Worm (Caenorhabditis elegans) whole organism, young adult: Measurements from ENCODE around the gene F08H9.2.

Experiments used
- B0019.2 ChIP-seq: fragments of 200-800 bp; sonication (Bioruptor generic); conservative IDR thresholded peaks from 2 replicates; pipeline ENCODE4 v1.3.6; 2022; ENCODE audit warnings: missing genetic modification reagents, missing genetic modification characterization, missing compliant biosample characterization
- B0261.1 ChIP-seq: sonication (generic microtip); optimal IDR thresholded peaks from 2 replicates; lab custom pipeline; 2016; ENCODE audit warnings: mild to moderate bottlenecking, missing genetic modification characterization, moderate library complexity, missing compliant biosample characterization
- C17E4.6 ChIP-seq: fragments of 200-800 bp; sonication (Bioruptor generic); IDR thresholded peaks from 2 replicates; pipeline ENCODE4 v1.3.6; 2022; ENCODE audit warnings: missing genetic modification reagents, missing genetic modification characterization, missing compliant biosample characterization
- F10E7.11 ChIP-seq: sonication (generic microtip); optimal IDR thresholded peaks from 2 replicates; lab custom pipeline; 2017; ENCODE audit warnings: mild to moderate bottlenecking, missing genetic modification characterization, moderate library complexity, missing compliant biosample characterization
- F23B12.7 ChIP-seq: sonication (generic microtip); optimal IDR thresholded peaks from 2 replicates; lab custom pipeline; 2017; ENCODE audit warnings: missing genetic modification characterization, mild to moderate bottlenecking, missing compliant biosample characterization, antibody characterized with exemption, moderate library complexity; ENCODE audit not compliant: insufficient read depth
- K12H6.12 ChIP-seq: fragments of 200-800 bp; sonication (Bioruptor generic); optimal IDR thresholded peaks from 2 replicates; lab custom pipeline; 2018; ENCODE audit warnings: mild to moderate bottlenecking, missing genetic modification characterization, missing compliant biosample characterization
- T26A5.8 ChIP-seq: sonication (generic microtip); optimal IDR thresholded peaks from 2 replicates; lab custom pipeline; 2016; ENCODE audit warnings: missing genetic modification characterization, missing compliant biosample characterization
- Y67H2A.10 ChIP-seq: fragments of 200-800 bp; sonication (Bioruptor generic); conservative IDR thresholded peaks from 2 replicates; pipeline ENCODE4 v1.3.6; 2022; ENCODE audit warnings: missing genetic modification reagents, missing genetic modification characterization, missing compliant biosample characterization
- Y95B8A.8 ChIP-seq: fragments of 200-800 bp; sonication (Bioruptor generic); IDR thresholded peaks from 2 replicates; pipeline ENCODE4 v1.3.6; 2022; ENCODE audit warnings: missing genetic modification reagents, missing genetic modification characterization, missing compliant biosample characterization
- akir-1 ChIP-seq: fragments of 200-800 bp; sonication (Bioruptor generic); optimal IDR thresholded peaks from 2 replicates; lab custom pipeline; 2018; ENCODE audit warnings: mild to moderate bottlenecking, missing genetic modification characterization, moderate library complexity, missing compliant biosample characterization
- aptf-3 ChIP-seq: fragments of 200-800 bp; sonication (Bioruptor generic); IDR thresholded peaks from 2 replicates; pipeline ENCODE4 v1.3.6; 2022; ENCODE audit warnings: missing genetic modification characterization, missing compliant biosample characterization
- bed-1 ChIP-seq: fragments of 200-800 bp; sonication (Bioruptor generic); IDR thresholded peaks from 2 replicates; pipeline ENCODE4 v1.3.6; 2022; ENCODE audit warnings: missing genetic modification reagents, missing genetic modification characterization, missing compliant biosample characterization
- cebp-1 ChIP-seq, 2 experiments: fragments of 200-800 bp in 1 of 2; sonication (Bioruptor generic) in 1 of 2; sonication (generic microtip) in 1 of 2; IDR thresholded peaks in 1 of 2; optimal IDR thresholded peaks in 1 of 2; 2 replicates each; pipeline versions ENCODE4 v1.3.6 to Lab custom; 2017 to 2022; ENCODE audit warnings: missing compliant biosample characterization in 2 of 2, missing genetic modification characterization in 2 of 2, mild to moderate bottlenecking in 1 of 2, missing genetic modification reagents in 1 of 2, moderate library complexity in 1 of 2
- cebp-2 ChIP-seq: fragments of 200-800 bp; sonication (Bioruptor generic); IDR thresholded peaks from 2 replicates; pipeline ENCODE4 v1.3.6; 2022; ENCODE audit warnings: missing genetic modification characterization, missing compliant biosample characterization
- ceh-100 ChIP-seq: fragments of 200-800 bp; sonication (Bioruptor generic); IDR thresholded peaks from 2 replicates; pipeline ENCODE4 v1.3.6; 2022; ENCODE audit warnings: missing genetic modification reagents, missing genetic modification characterization, missing compliant biosample characterization
- chd-7 ChIP-seq: sonication (generic microtip); optimal IDR thresholded peaks from 2 replicates; lab custom pipeline; 2016; ENCODE audit warnings: mild to moderate bottlenecking, missing genetic modification characterization, moderate library complexity, missing compliant biosample characterization
- egl-44 ChIP-seq: fragments of 200-800 bp; sonication (Bioruptor generic); IDR thresholded peaks from 2 replicates; pipeline ENCODE4 v1.3.6; 2022; ENCODE audit warnings: missing genetic modification reagents, missing genetic modification characterization, missing compliant biosample characterization
- egrh-3 ChIP-seq: fragments of 200-800 bp; sonication (Bioruptor generic); IDR thresholded peaks from 2 replicates; pipeline ENCODE4 v1.3.6; 2022; ENCODE audit warnings: missing genetic modification reagents, missing genetic modification characterization, missing compliant biosample characterization
- fkh-3 ChIP-seq: sonication (generic microtip); optimal IDR thresholded peaks from 2 replicates; lab custom pipeline; 2016; ENCODE audit warnings: mild to moderate bottlenecking, missing genetic modification characterization, missing compliant biosample characterization
- hmg-1.2 ChIP-seq: fragments of 200-800 bp; sonication (Bioruptor generic); IDR thresholded peaks from 2 replicates; pipeline ENCODE4 v1.3.6; 2022; ENCODE audit warnings: missing genetic modification reagents, missing genetic modification characterization, missing compliant biosample characterization
- hmg-20 ChIP-seq: fragments of 200-800 bp; sonication (Bioruptor generic); IDR thresholded peaks from 2 replicates; pipeline ENCODE4 v1.3.6; 2022; ENCODE audit warnings: missing genetic modification reagents, missing genetic modification characterization, missing compliant biosample characterization
- lin-35 ChIP-seq, 3 experiments: fragments of 150-350 bp in 2 of 3; sonication (generic microtip) in 1 of 3; optimal IDR thresholded peaks; 2 replicates each; lab custom pipeline; 2014 to 2018; ENCODE audit warnings: missing biosample characterization in 3 of 3, missing genetic modification characterization in 3 of 3, missing genetic modification reagents in 3 of 3
- lin-40 ChIP-seq: sonication (generic microtip); optimal IDR thresholded peaks from 2 replicates; lab custom pipeline; 2016; ENCODE audit warnings: missing genetic modification characterization, mild to moderate bottlenecking, missing compliant biosample characterization, missing genotype, missing genetic modification reagents
- lsl-1 ChIP-seq: fragments of 200-800 bp; sonication (Bioruptor generic); optimal IDR thresholded peaks from 2 replicates; lab custom pipeline; 2018; ENCODE audit warnings: mild to moderate bottlenecking, missing genetic modification characterization, moderate library complexity, missing compliant biosample characterization
- madf-3 ChIP-seq: fragments of 200-800 bp; sonication (Bioruptor generic); IDR thresholded peaks from 2 replicates; pipeline ENCODE4 v1.3.6; 2022; ENCODE audit warnings: missing genetic modification reagents, missing genetic modification characterization, missing compliant biosample characterization
- madf-6 ChIP-seq: fragments of 200-800 bp; sonication (Bioruptor generic); IDR thresholded peaks from 2 replicates; pipeline ENCODE4 v1.3.6; 2022; ENCODE audit warnings: missing genetic modification reagents, missing genetic modification characterization, missing compliant biosample characterization
- madf-8 ChIP-seq: fragments of 200-800 bp; sonication (Bioruptor generic); conservative IDR thresholded peaks from 2 replicates; pipeline ENCODE4 v1.3.6; 2022; ENCODE audit warnings: missing genetic modification reagents, missing genetic modification characterization, missing compliant biosample characterization
- mcd-1 ChIP-seq: fragments of 200-800 bp; sonication (Bioruptor generic); IDR thresholded peaks from 2 replicates; pipeline ENCODE4 v1.3.6; 2022; ENCODE audit warnings: missing genetic modification reagents, missing genetic modification characterization, missing compliant biosample characterization
- mxl-1 ChIP-seq: sonication (generic microtip); optimal IDR thresholded peaks from 2 replicates; lab custom pipeline; 2016; ENCODE audit warnings: missing genetic modification characterization, missing compliant biosample characterization
- rcor-1 ChIP-seq: fragments of 200-800 bp; sonication (Bioruptor generic); IDR thresholded peaks from 2 replicates; pipeline ENCODE4 v1.3.6; 2022; ENCODE audit warnings: missing genetic modification reagents, missing genetic modification characterization, missing compliant biosample characterization
- rpc-1 ChIP-seq, 2 experiments: fragments of 150-350 bp in 1 of 2; sonication (generic microtip) in 1 of 2; optimal IDR thresholded peaks; 2 replicates each; lab custom pipeline; 2014 to 2018; ENCODE audit warnings: missing biosample characterization in 1 of 2, missing genetic modification characterization in 1 of 2, missing genetic modification reagents in 1 of 2, missing genotype in 1 of 2
- snpc-3.4 ChIP-seq: sonication (generic microtip); optimal IDR thresholded peaks from 2 replicates; lab custom pipeline; 2017; ENCODE audit warnings: missing genetic modification characterization, mild to moderate bottlenecking, missing compliant biosample characterization, antibody characterized with exemption, moderate library complexity, missing genotype, missing genetic modification reagents
- sptf-2 ChIP-seq: fragments of 200-800 bp; sonication (Bioruptor generic); optimal IDR thresholded peaks from 2 replicates; lab custom pipeline; 2018; ENCODE audit warnings: mild to moderate bottlenecking, missing genetic modification characterization, missing compliant biosample characterization
- tbp1 ChIP-seq: fragments of 200-800 bp; sonication (Bioruptor generic); optimal IDR thresholded peaks from 2 replicates; lab custom pipeline; 2018; ENCODE audit warnings: mild to moderate bottlenecking, missing genetic modification characterization, missing compliant biosample characterization
- tbx-9 ChIP-seq: sonication (generic microtip); optimal IDR thresholded peaks from 2 replicates; lab custom pipeline; 2016; ENCODE audit warnings: borderline replicate concordance, missing genetic modification characterization, inconsistent platforms, missing compliant biosample characterization
- tlf-1 ChIP-seq: fragments of 200-800 bp; sonication (Bioruptor generic); optimal IDR thresholded peaks from 2 replicates; lab custom pipeline; 2018; ENCODE audit warnings: mild to moderate bottlenecking, missing genetic modification characterization, missing compliant biosample characterization
- ztf-25 ChIP-seq: fragments of 200-800 bp; sonication (Bioruptor generic); IDR thresholded peaks from 2 replicates; pipeline ENCODE4 v1.3.6; 2022; ENCODE audit warnings: missing genetic modification reagents, missing genetic modification characterization, missing compliant biosample characterization
- ztf-26 ChIP-seq: sonication (generic microtip); optimal IDR thresholded peaks from 2 replicates; lab custom pipeline; 2017; ENCODE audit warnings: missing genetic modification characterization, missing compliant biosample characterization
- ztf-3 ChIP-seq: fragments of 200-800 bp; sonication (Bioruptor generic); optimal IDR thresholded peaks from 2 replicates; lab custom pipeline; 2018; ENCODE audit warnings: mild to moderate bottlenecking, missing genetic modification characterization, missing compliant biosample characterization

The F08H9.2 gene

ce11 chrV:14423268-14423667 is 37.2 kb upstream of the F08H9.2 start, which contains the start of gene rpoa-12 (continued):
- TF ChIP-seq egl-44 (GFP tag; lab: Robert Waterston, UW): no peak
- TF ChIP-seq tbx-9 (tag; lab: Kevin White, UChicago): no peak
- no peak for TF ChIP-seq egrh-3 (GFP tag; lab: Robert Waterston, UW)

- no peak for TF ChIP-seq akir-1
- peak; percentile 11 for TF ChIP-seq rpc-1 (optimal IDR thresholded peaks at IDR 0.05; lab: Kevin White, UChicago)
- no peak for TF ChIP-seq rpc-1 (tag; optimal IDR thresholded peaks at IDR 0.05; lab: Kevin White, UChicago)
- TF ChIP-seq ceh-100 (GFP tag; lab: Robert Waterston, UW): peak; percentile 78
- no peak for TF ChIP-seq Y95B8A.8
- TF ChIP-seq snpc-3.4 (tag; lab: Kevin White, UChicago): peak; percentile 14
- TF ChIP-seq madf-6 (GFP tag; lab: Robert Waterston, UW): peak; percentile 31; the same call in 1 of the 2 replicates
- TF ChIP-seq mcd-1 (GFP tag; lab: Robert Waterston, UW): 0 out of 2 replicates have a peak, but pooled peaks have one; percentile 20
Measured at ce11 chrV:14424958-14425492, 35.4 kb upstream of the F08H9.2 start, which contains the start of gene rrsr-1. TSS of gene rrsr-1 (minus strand) at chrV:14425008.

DNA sequence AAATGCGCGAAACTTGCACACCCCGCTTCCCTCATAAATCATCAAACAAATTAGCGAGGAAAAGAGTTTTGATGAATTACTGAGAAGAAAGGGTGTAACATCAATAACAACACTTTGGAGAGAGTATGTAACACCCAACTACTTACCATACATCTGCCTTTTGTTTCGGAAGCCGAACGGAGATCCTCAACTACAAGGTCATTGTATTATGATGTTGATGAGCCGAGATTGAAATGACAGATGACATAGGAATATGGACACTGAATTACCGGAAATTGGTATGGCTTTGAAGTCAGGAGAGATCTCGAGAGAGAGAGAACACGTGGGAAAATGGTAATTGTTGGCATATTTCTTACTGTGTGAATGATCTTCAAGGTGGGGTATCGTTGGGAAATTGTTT is 34.5 kb upstream of the F08H9.2 start:
- no peak for TF ChIP-seq hmg-20 (GFP tag; lab: Robert Waterston, UW)
- TF ChIP-seq cebp-1 (GFP tag; IDR thresholded peaks at IDR 0.05; lab: Robert Waterston, UW): no peak
- TF ChIP-seq cebp-1 (tag; optimal IDR thresholded peaks at IDR 0.05; lab: Kevin White, UChicago): no peak
- no peak for TF ChIP-seq K12H6.12 (tag; lab: Kevin White, UChicago)
- no peak for TF ChIP-seq rcor-1 (GFP tag; lab: Robert Waterston, UW)
- no peak for TF ChIP-seq cebp-2 (GFP tag; lab: Robert Waterston, UW)
- TF ChIP-seq madf-3 (GFP tag; lab: Robert Waterston, UW): no peak
- TF ChIP-seq tbp1 (GFP tag; lab: Kevin White, UChicago): no peak
- no peak for TF ChIP-seq ztf-25 (GFP tag; lab: Robert Waterston, UW)
- no peak for TF ChIP-seq B0261.1 (tag; lab: Kevin White, UChicago)
- no peak for TF ChIP-seq lsl-1 (GFP tag; lab: Kevin White, UChicago)
- no peak for TF ChIP-seq C17E4.6 (GFP tag; lab: Robert Waterston, UW)
- no peak for TF ChIP-seq aptf-3 (GFP tag; lab: Robert Waterston, UW)
- TF ChIP-seq Y67H2A.10 (GFP tag; lab: Robert Waterston, UW): no peak
- TF ChIP-seq B0019.2 (GFP tag; lab: Robert Waterston, UW): no peak
- TF ChIP-seq lin-35 (GFP tag; optimal IDR thresholded peaks at IDR 0.05; lab: Kevin White, UChicago): no peak
- TF ChIP-seq tbx-9 (tag; lab: Kevin White, UChicago): no peak
- TF ChIP-seq mxl-1: no peak
- TF ChIP-seq, all 124 proteins: peak for 0

DNA sequence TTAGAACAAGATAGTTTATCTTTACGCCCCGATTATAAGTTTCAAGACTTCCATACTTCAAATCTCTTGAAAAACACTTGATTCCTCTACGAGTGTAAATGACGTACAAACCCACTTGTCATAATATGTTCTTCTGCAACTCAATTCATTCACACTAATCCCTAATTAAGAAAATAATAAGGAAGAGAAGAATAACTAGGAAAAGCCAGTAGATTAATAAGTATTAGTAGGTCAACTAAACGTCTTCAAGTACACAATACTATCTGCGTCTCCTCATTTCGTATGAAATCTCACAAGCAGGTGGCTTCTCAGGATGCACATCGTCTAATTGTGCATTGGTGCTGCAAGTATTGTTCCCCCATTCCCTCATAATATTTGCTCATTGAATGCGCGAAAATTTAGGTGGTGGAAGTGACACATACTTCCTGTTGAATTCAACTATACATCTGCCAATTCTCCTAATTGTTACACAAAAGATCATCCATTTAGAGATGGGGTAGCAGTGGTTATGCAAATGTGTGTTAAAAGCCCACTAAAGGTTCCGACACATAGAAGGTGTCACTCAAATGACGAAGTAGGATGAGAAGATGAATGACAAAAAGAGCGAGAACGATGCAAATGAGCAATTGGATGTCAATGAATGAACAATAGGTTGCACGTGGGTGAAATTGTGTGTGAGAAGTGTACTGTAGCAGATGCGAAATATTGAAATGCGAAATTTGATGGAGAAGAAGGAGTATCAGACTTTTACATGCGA is 33.2 kb upstream of the F08H9.2 start:
- TF ChIP-seq F23B12.7 (tag; lab: Kevin White, UChicago): no peak
- TF ChIP-seq sptf-2 (GFP tag; lab: Kevin White, UChicago): no peak
- TF ChIP-seq madf-8: no peak
- no peak for TF ChIP-seq F10E7.11 (tag; lab: Kevin White, UChicago)
- TF ChIP-seq T26A5.8 (tag; lab: Kevin White, UChicago): no peak
- TF ChIP-seq hmg-1.2 (GFP tag; lab: Robert Waterston, UW): no peak
- TF ChIP-seq ztf-3 (GFP tag; lab: Kevin White, UChicago): no peak
- no peak for TF ChIP-seq tlf-1 (GFP tag; lab: Kevin White, UChicago)
- no peak for TF ChIP-seq madf-3 (GFP tag; lab: Robert Waterston, UW)
- no peak for TF ChIP-seq bed-1 (GFP tag; lab: Robert Waterston, UW)
- TF ChIP-seq rpc-1 (optimal IDR thresholded peaks at IDR 0.05; lab: Kevin White, UChicago): no peak
- no peak for TF ChIP-seq rpc-1 (tag; optimal IDR thresholded peaks at IDR 0.05; lab: Kevin White, UChicago)
- TF ChIP-seq chd-7 (tag; lab: Kevin White, UChicago): no peak
- no peak for TF ChIP-seq cebp-2 (GFP tag; lab: Robert Waterston, UW)
- TF ChIP-seq fkh-3 (tag; lab: Kevin White, UChicago): no peak
- no peak for TF ChIP-seq lin-40 (tag; lab: Kevin White, UChicago)
- no peak for TF ChIP-seq lsl-1 (GFP tag; lab: Kevin White, UChicago)
- no peak for TF ChIP-seq ztf-26 (tag; lab: Kevin White, UChicago)
- TF ChIP-seq cebp-1 (GFP tag; IDR thresholded peaks at IDR 0.05; lab: Robert Waterston, UW): no peak
- no peak for TF ChIP-seq cebp-1 (tag; optimal IDR thresholded peaks at IDR 0.05; lab: Kevin White, UChicago)
- TF ChIP-seq Y95B8A.8: no peak
